Fruit fly (Drosophila melanogaster) Kc167 (cell line): ENCODE results near the gene Btk.

Experiments
- Myc ChIP-seq: fragments of >200 bp; optimal IDR thresholded peaks from 2 replicates; lab custom pipeline; 2017; ENCODE audit warnings: missing external identifiers
- Sin3A ChIP-seq: fragments of >200 bp; optimal IDR thresholded peaks from 2 replicates; lab custom pipeline; 2018; ENCODE audit warnings: missing external identifiers
- h ChIP-seq: fragments of >200 bp; optimal IDR thresholded peaks from 3 replicates; lab custom pipeline; 2018; ENCODE audit warnings: missing external identifiers
- insv ChIP-seq: fragments of >200 bp; optimal IDR thresholded peaks from 3 replicates; lab custom pipeline; 2018; ENCODE audit warnings: missing external identifiers
- psq ChIP-seq: fragments of >200 bp; optimal IDR thresholded peaks from 2 replicates; lab custom pipeline; 2017; ENCODE audit warnings: missing external identifiers
- ttk ChIP-seq: sonication (Bioruptor generic); optimal IDR thresholded peaks from 2 replicates; lab custom pipeline; 2017; ENCODE audit warnings: missing external identifiers

Btk gene

DNA sequence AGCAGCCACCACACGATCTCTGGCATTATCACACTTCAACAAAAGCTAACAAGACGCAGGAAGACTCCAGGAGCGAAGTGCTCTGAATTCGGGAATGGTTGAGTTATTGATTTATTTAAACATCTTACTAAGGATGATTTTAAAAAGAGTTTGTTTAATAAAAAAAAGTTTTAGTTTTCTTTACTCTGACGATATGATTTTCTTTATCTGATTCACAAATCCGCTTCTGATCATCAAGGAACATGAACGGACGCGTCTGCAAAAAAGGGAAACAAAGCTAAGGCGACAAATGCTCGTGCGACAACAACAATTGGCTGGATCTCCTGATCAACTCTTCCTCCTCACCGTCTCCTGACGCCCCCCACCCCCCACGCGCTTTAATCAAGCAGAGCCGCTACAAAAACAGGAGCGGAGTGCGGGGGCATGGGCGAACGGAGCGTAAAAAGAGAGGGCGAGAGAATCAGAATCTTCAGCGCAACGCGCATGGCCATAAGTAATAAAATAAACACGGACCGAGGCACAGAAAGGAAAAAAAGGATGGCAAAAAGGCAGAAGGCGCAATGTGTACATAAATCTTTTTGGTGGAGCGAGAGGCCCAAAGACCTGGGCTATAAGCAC, 1.6 kb downstream of the Btk start:
- TF ChIP-seq psq (lab: Kevin White, UChicago) (no peak), h (no peak)

dm6 chr2L:8297070-8297469, 3.8 kb downstream of the Btk start:
- TF ChIP-seq ttk (lab: Kevin White, UChicago) (no peak), Myc (lab: Kevin White, UChicago) (no peak), h (no peak), psq (lab: Kevin White, UChicago) (no peak), insv (no peak), Sin3A (lab: Kevin White, UChicago) (no peak)

DNA sequence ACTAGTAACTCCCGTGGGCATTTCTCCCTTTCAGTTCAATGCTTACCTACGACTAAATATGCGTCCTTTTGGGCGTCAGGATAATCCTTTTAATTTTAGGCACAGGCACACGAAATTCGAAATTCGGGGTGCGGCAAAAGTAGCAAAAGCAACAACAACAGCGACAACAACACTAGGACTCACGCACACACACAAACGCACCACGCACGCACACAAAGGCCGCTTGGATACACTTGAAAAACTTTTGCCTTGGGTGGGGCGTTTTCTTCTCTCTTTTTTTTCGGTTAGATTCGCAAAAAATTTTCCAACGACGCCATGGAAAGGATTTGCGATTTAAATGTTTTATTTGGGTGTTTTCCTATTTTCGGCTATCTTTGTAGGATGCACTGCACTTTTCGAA, 4.5 kb downstream of the Btk start:
- no peak for TF ChIP-seq ttk (lab: Kevin White, UChicago)

- no peak for TF ChIP-seq insv
- no peak for TF ChIP-seq psq (lab: Kevin White, UChicago)
- no peak for TF ChIP-seq h
- no peak for TF ChIP-seq ttk (lab: Kevin White, UChicago)
- no peak for TF ChIP-seq Myc (lab: Kevin White, UChicago)
- TF ChIP-seq Sin3A (lab: Kevin White, UChicago) = no peak
These were observed 6.8 kb downstream of the Btk start for dm6 chr2L:8294043-8294442.

DNA sequence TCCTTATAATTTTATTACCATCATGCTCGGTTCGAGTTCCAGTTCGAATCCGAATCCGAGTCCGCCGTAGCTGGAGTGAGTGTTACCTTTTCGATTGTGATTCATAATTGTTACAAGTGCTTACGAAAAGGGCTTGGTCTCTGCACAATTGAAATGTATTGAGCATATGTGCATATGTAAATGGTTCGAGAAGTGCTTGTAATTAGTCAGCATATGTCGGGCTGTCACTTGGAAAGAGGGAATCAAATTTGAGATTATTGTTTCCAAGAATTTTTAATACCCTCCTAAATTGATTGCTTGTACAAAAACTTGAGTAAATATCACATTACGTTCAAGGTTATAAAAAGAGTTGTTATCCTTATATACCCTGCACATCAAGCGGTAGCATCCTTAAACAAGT, 7.4 kb downstream of the Btk start:
- TF ChIP-seq Sin3A (lab: Kevin White, UChicago) = no peak

DNA sequence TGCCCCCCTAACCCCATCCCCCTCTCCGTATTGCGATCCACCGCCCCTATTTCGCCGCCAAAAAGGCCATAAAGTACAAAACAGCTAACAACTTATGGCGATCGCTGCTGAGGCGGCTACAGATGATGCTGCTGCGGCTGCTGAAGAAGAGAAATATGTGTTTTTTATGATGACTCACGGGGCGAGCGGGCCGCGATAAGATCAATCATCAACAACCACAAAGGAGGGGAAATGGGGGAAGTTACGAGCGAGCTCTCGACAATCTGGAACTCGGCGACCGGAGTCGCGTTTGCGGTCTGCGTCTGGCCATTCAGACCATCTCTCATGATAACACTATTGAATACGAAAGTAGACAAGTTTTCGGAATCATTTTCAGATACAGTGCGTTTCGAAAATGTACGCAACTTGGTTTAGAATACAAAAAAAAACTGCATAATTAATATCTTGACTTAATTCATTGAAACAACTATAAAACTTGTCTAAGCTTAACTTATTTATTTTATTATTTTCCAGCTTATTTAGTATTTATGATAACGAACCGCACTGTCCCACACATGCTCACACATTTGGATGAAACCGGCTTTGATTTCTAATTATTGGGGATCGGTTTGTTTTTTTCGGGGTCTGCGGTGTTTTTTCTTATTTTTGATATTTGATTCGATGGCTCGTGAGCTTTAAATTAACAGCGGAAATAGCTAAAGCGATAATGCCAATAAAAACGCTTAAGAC, 8.6 kb downstream of the Btk start:
- TF ChIP-seq Myc (lab: Kevin White, UChicago) (no peak), insv (no peak)

dm6 chr2L:8290653-8291233, 10.1 kb downstream of the Btk start:
- TF ChIP-seq Myc (lab: Kevin White, UChicago) (no peak), h (no peak), Sin3A (lab: Kevin White, UChicago) (no peak)

DNA sequence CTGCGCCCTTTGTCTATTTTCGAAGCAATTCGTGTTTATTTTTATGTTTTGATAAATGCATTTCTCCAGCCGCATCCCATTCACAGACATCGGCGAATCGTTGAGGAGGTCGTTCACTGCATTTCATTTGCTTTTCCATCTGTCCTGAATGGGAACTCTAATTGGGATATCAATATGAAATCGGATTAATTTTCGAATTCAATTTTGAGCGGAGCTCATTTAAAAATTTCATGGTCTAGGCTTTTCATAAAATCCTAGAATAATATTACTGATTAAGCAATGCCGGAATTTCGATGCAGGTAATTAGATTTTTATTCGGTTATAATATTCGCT, 10.8 kb downstream of the Btk start:
- no peak for TF ChIP-seq Sin3A (lab: Kevin White, UChicago)
- TF ChIP-seq psq (lab: Kevin White, UChicago) = no peak
- no peak for TF ChIP-seq Myc (lab: Kevin White, UChicago)
- no peak for TF ChIP-seq ttk (lab: Kevin White, UChicago)
- no peak for TF ChIP-seq h
- TF ChIP-seq insv = no peak

DNA sequence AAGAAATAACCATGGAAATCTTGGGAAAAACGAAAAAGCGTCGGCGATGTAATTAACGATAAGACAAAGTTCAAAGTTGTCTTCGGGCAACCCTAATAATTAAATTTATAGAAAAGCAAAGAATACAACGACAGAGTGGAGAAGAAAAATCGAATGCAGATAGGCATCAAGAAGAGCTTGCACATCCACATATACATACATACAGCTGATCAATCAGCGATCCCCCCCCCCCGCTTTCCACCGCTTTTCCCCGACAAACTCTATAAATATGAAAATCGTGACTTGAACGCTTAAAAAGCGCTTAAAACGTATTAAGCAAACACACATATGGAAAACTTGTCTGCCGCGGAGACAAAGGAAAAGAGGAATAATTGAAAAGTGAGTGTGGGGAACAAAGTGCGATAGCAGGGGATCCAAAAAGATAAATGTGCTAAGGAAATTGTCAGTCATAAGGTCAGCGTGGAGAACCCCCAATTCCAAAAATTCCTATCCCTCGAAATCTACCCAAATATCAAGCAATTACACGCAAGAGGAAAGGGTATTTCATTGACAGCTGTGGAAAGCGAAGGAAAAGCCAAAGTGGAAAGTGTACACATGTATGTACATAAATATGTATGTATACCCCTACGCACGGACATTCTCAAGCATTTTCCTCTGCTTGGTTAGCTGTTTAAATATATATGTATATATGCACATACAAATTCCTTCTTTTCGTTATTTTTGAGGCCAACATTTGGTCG, 11.4 kb downstream of the Btk start:
- TF ChIP-seq insv (no peak), h (no peak)

DNA sequence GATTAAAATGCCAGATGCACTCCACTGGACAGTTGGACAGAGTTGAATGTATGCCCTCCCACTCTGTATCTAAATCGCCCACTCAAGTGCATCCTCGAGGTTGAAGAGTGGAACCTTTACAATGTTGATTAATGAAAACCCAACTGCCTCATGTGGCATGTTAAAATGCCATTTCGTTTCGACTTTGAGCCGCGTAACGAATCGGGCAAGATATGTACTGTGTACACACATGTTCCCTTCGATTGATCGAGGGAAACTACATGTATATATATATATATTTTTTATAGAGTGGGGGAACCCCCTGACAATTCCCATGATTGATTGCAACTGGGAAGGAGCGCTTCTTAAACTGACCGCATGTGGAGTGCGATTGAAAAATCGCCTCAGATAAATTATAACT, 12.8 kb downstream of the Btk start:
- TF ChIP-seq Sin3A (lab: Kevin White, UChicago) (no peak), ttk (lab: Kevin White, UChicago) (no peak), Myc (lab: Kevin White, UChicago) (no peak), h (no peak), insv (no peak), psq (lab: Kevin White, UChicago) (no peak)

DNA sequence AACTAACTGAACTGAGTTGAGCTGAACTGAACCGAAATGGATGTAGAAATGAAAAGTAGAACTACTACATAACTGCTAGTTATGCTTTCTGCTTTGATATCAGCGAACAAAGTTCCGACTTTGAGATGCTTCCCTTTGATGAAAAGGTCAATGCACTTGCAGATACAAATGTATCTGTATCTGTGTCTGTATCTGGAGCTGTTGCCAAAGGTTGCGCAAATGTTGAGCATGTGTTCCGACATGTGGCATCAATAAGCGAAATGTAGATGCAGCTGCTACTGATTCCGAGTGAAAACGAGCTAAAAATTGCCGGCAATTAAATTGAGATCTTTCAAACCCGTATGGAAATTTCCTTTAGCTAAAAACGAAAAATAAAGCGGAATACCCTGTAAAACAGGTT, 14.3 kb downstream of the Btk start:
- no peak for TF ChIP-seq Sin3A (lab: Kevin White, UChicago)
- TF ChIP-seq Myc (lab: Kevin White, UChicago) = no peak
- no peak for TF ChIP-seq insv
- TF ChIP-seq h = no peak
- TF ChIP-seq psq (lab: Kevin White, UChicago) = no peak
- no peak for TF ChIP-seq ttk (lab: Kevin White, UChicago)

DNA sequence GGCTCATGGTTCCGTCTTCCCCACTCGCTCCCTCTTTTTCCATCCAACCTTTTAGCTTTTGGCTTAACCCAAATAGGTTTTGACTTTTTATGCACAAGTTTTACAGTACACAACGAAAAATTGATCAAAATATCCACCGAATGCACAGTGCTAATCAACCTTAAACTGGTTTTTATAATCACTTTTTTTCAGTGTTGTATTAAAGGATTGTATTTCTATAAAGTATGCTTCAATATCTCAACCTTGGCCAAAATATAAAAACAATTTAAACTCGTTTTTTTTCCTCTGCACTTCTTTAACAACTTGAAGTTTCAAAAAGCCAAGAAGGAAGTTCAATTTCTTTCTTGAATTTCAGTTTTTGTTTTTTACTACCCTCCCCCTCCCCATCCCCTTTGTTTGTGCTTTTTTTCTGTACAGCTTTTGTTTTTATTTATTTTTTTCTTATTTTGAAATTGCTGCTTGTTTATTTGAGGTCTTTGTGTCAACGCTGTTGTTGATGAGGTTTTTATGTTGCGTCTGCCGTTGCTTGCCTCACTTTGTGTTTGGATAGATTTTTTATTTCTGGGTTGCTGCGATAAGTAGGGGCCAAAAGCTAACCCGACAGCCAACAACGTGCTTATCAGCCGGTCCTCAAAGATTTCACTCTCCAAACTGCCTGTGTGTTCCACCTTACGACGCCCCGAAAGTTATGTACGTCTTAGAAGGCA, 15.8 kb downstream of the Btk start:
- no peak for TF ChIP-seq h
- no peak for TF ChIP-seq Myc (lab: Kevin White, UChicago)
- no peak for TF ChIP-seq psq (lab: Kevin White, UChicago)
- TF ChIP-seq Sin3A (lab: Kevin White, UChicago) = no peak
- no peak for TF ChIP-seq insv
- no peak for TF ChIP-seq ttk (lab: Kevin White, UChicago)

dm6 chr2L:8281872-8282271, 19.0 kb downstream of the Btk start:
- TF ChIP-seq h (no peak), Sin3A (lab: Kevin White, UChicago) (no peak), insv (no peak), psq (lab: Kevin White, UChicago) (no peak), Myc (lab: Kevin White, UChicago) (no peak), ttk (lab: Kevin White, UChicago) (no peak)
